Worm (Caenorhabditis elegans) whole organism, L3 larva: ENCODE measurements around the gene F56D6.18.

Source experiments
- R02D3.7 ChIP-seq: fragments of 150-350 bp; optimal IDR thresholded peaks from 2 replicates; lab custom pipeline; 2014; ENCODE audit warnings: missing biosample characterization, missing genetic modification characterization
- ZK546.5 ChIP-seq: sonication (generic microtip); optimal IDR thresholded peaks from 2 replicates; lab custom pipeline; 2017; ENCODE audit warnings: missing biosample characterization, missing genetic modification characterization
- fkh-10 ChIP-seq: sonication (generic microtip); optimal IDR thresholded peaks from 2 replicates; lab custom pipeline; 2017; ENCODE audit warnings: missing biosample characterization, missing genetic modification reagents, missing genetic modification characterization
- jun-1 ChIP-seq: fragments of 150-350 bp; optimal IDR thresholded peaks from 2 replicates; lab custom pipeline; 2014; ENCODE audit warnings: missing biosample characterization, missing genetic modification reagents, missing genetic modification characterization
- nhr-11 ChIP-seq: fragments of 150-350 bp; optimal IDR thresholded peaks from 2 replicates; lab custom pipeline; 2014; ENCODE audit warnings: missing biosample characterization, missing genetic modification characterization
- nhr-237 ChIP-seq: fragments of 150-350 bp; optimal IDR thresholded peaks from 2 replicates; lab custom pipeline; 2014; ENCODE audit warnings: missing biosample characterization, missing genetic modification characterization
- nhr-67 ChIP-seq: fragments of 150-350 bp; optimal IDR thresholded peaks from 2 replicates; lab custom pipeline; 2014; ENCODE audit warnings: missing biosample characterization, missing genetic modification characterization
- pha-4 ChIP-seq: fragments of 150-350 bp; optimal IDR thresholded peaks from 2 replicates; lab custom pipeline; 2014; ENCODE audit warnings: missing biosample characterization, missing genetic modification reagents, missing genetic modification characterization
- pqm-1 ChIP-seq: fragments of 150-350 bp; optimal IDR thresholded peaks from 2 replicates; lab custom pipeline; 2017; ENCODE audit warnings: missing biosample characterization, missing genetic modification characterization, inconsistent platforms
- snpc-4 ChIP-seq: fragments of 150-350 bp; optimal IDR thresholded peaks from 2 replicates; lab custom pipeline; 2014; ENCODE audit warnings: missing biosample characterization, missing genetic modification characterization
- unc-39 ChIP-seq: sonication (generic microtip); optimal IDR thresholded peaks from 4 replicates; lab custom pipeline; 2017; ENCODE audit warnings: missing biosample characterization, missing genetic modification characterization
- unc-62 ChIP-seq: fragments of 150-350 bp; sonication (generic microtip); optimal IDR thresholded peaks from 4 replicates; lab custom pipeline; 2014; ENCODE audit warnings: missing biosample characterization, missing genetic modification reagents, missing genetic modification characterization
- zag-1 ChIP-seq: fragments of 150-350 bp; optimal IDR thresholded peaks from 2 replicates; lab custom pipeline; 2014; ENCODE audit warnings: missing biosample characterization, missing genetic modification characterization

- TF ChIP-seq nhr-237 (tag; lab: Kevin White, UChicago) (no peak), pha-4 (tag; lab: Kevin White, UChicago) (no peak), nhr-67 (tag; lab: Kevin White, UChicago) (no peak), nhr-11 (no peak), jun-1 (no peak), fkh-10 (GFP tag; lab: Kevin White, UChicago) (no peak), ZK546.5 (tag; lab: Kevin White, UChicago) (no peak), unc-39 (no peak), snpc-4 (tag; lab: Kevin White, UChicago) (no peak), R02D3.7 (no peak), unc-62 (GFP tag; lab: Kevin White, UChicago) (no peak), zag-1 (tag; lab: Kevin White, UChicago) (no peak), pqm-1 (tag; lab: Kevin White, UChicago) (no peak)
Observed at ce11 chrIV:3956705-3957104, 45.0 kb upstream of the F56D6.18 start, which contains the start of gene clec-74.
